Worm (Caenorhabditis elegans) whole organism, L1 larva: Measurements from ENCODE around the gene R151.8.
A peak's percentile ranks its signal among the peaks of the same experiment; 100 is the strongest.

Experiments used
- C04F5.9 ChIP-seq: sonication (generic microtip); optimal IDR thresholded peaks from 2 replicates; lab custom pipeline; 2016; ENCODE audit warnings: missing genetic modification characterization, missing compliant biosample characterization
- Y116A8C.19 ChIP-seq: sonication (generic microtip); optimal IDR thresholded peaks from 2 replicates; lab custom pipeline; 2016; ENCODE audit warnings: missing compliant biosample characterization, missing genetic modification characterization, borderline replicate concordance
- alr-1 ChIP-seq: fragments of 200-800 bp; sonication (Bioruptor generic); optimal IDR thresholded peaks from 2 replicates; lab custom pipeline; 2018; ENCODE audit warnings: borderline replicate concordance, mild to moderate bottlenecking, missing genetic modification characterization, missing compliant biosample characterization
- aly-2 ChIP-seq: fragments of 150-350 bp; optimal IDR thresholded peaks from 2 replicates; lab custom pipeline; 2014; ENCODE audit warnings: missing biosample characterization, missing genetic modification characterization
- blmp-1 ChIP-seq: fragments of 150-350 bp; optimal IDR thresholded peaks from 2 replicates; lab custom pipeline; 2014; ENCODE audit warnings: missing biosample characterization, missing genetic modification characterization
- ceh-8 ChIP-seq: fragments of 200-800 bp; sonication (Bioruptor generic); optimal IDR thresholded peaks from 2 replicates; lab custom pipeline; 2018; ENCODE audit warnings: mild to moderate bottlenecking, missing genetic modification characterization, moderate library complexity, missing compliant biosample characterization
- ceh-82 ChIP-seq, 3 experiments: fragments of 150-350 bp in 1 of 3; sonication (generic microtip) in 2 of 3; optimal IDR thresholded peaks; 2 replicates each; lab custom pipeline; 2014 to 2017; ENCODE audit warnings: missing biosample characterization in 3 of 3, missing genetic modification characterization in 3 of 3
- ces-1 ChIP-seq: fragments of 150-350 bp; optimal IDR thresholded peaks from 2 replicates; lab custom pipeline; 2014; ENCODE audit warnings: missing biosample characterization, missing genetic modification reagents, missing genetic modification characterization
- dsc-1 ChIP-seq: sonication (generic microtip); optimal IDR thresholded peaks from 2 replicates; lab custom pipeline; 2016; ENCODE audit warnings: mild to moderate bottlenecking, missing genetic modification characterization, missing compliant biosample characterization
- elt-2 ChIP-seq: sonication (generic microtip); optimal IDR thresholded peaks from 2 replicates; lab custom pipeline; 2016; ENCODE audit warnings: missing genetic modification characterization, mild to moderate bottlenecking, inconsistent platforms, missing compliant biosample characterization, missing genetic modification reagents
- elt-3 ChIP-seq, 6 experiments: fragments of 150-350 bp in 1 of 6; sonication (generic microtip); optimal IDR thresholded peaks; 2 replicates each; lab custom pipeline; 2017 to 2018; ENCODE audit warnings: missing biosample characterization in 6 of 6, missing genetic modification characterization in 6 of 6, inconsistent platforms in 1 of 6
- ets-5 ChIP-seq: fragments of 200-800 bp; sonication (Bioruptor generic); IDR thresholded peaks from 2 replicates; pipeline ENCODE4 v1.3.6; 2022; ENCODE audit warnings: missing genetic modification characterization, missing compliant biosample characterization
- fkh-10 ChIP-seq: sonication (generic microtip); optimal IDR thresholded peaks from 2 replicates; lab custom pipeline; 2017; ENCODE audit warnings: missing biosample characterization, missing genetic modification reagents, missing genetic modification characterization
- fkh-4 ChIP-seq: sonication (generic microtip); optimal IDR thresholded peaks from 2 replicates; lab custom pipeline; 2016; ENCODE audit warnings: missing compliant biosample characterization, missing genetic modification characterization, borderline replicate concordance
- hpl-2 ChIP-seq: fragments of 150-350 bp; optimal IDR thresholded peaks from 2 replicates; lab custom pipeline; 2014; ENCODE audit warnings: missing biosample characterization, missing genetic modification reagents, missing genetic modification characterization
- jun-1 ChIP-seq: fragments of 150-350 bp; optimal IDR thresholded peaks from 2 replicates; lab custom pipeline; 2014; ENCODE audit warnings: missing biosample characterization, missing genetic modification reagents, missing genetic modification characterization
- lin-14 ChIP-seq: fragments of 200-800 bp; sonication (Bioruptor generic); optimal IDR thresholded peaks from 2 replicates; lab custom pipeline; 2018; ENCODE audit warnings: mild to moderate bottlenecking, missing genetic modification characterization, moderate library complexity, missing compliant biosample characterization
- lin-39 ChIP-seq: fragments of 150-350 bp; optimal IDR thresholded peaks from 2 replicates; lab custom pipeline; 2014; ENCODE audit warnings: missing biosample characterization, missing genetic modification reagents, missing genetic modification characterization
- lir-3 ChIP-seq: sonication (generic microtip); optimal IDR thresholded peaks from 2 replicates; lab custom pipeline; 2016; ENCODE audit warnings: mild to moderate bottlenecking, missing genetic modification characterization, moderate library complexity, missing compliant biosample characterization; ENCODE audit not compliant: poor library complexity
- lsy-2 ChIP-seq, 2 experiments: fragments of 150-350 bp; optimal IDR thresholded peaks; 2 replicates each; lab custom pipeline; 2014; ENCODE audit warnings: missing biosample characterization in 2 of 2, missing genetic modification characterization in 2 of 2
- mef-2 ChIP-seq: fragments of 150-350 bp; optimal IDR thresholded peaks from 2 replicates; lab custom pipeline; 2014; ENCODE audit warnings: missing biosample characterization, missing genetic modification characterization
- nhr-12 ChIP-seq: sonication (generic microtip); optimal IDR thresholded peaks from 2 replicates; lab custom pipeline; 2017; ENCODE audit warnings: missing biosample characterization, missing genetic modification characterization
- nhr-20 ChIP-seq: sonication (generic microtip); optimal IDR thresholded peaks from 2 replicates; lab custom pipeline; 2016; ENCODE audit warnings: mild to moderate bottlenecking, missing genetic modification characterization, missing compliant biosample characterization
- nhr-237 ChIP-seq: fragments of 150-350 bp; optimal IDR thresholded peaks from 2 replicates; lab custom pipeline; 2014; ENCODE audit warnings: missing biosample characterization, missing genetic modification characterization
- nhr-77 ChIP-seq: fragments of 150-350 bp; optimal IDR thresholded peaks from 2 replicates; lab custom pipeline; 2014; ENCODE audit warnings: missing biosample characterization, missing genetic modification characterization
- pag-3 ChIP-seq: sonication (generic microtip); optimal IDR thresholded peaks from 2 replicates; lab custom pipeline; 2017; ENCODE audit warnings: missing genetic modification characterization, mild to moderate bottlenecking, missing compliant biosample characterization, antibody characterized with exemption, borderline replicate concordance; ENCODE audit not compliant: insufficient read depth
- pax-3 ChIP-seq: fragments of 200-800 bp; sonication (Bioruptor generic); optimal IDR thresholded peaks from 2 replicates; lab custom pipeline; 2018; ENCODE audit warnings: mild to moderate bottlenecking, missing genetic modification characterization, moderate library complexity, missing compliant biosample characterization
- rnt-1 ChIP-seq: sonication (generic microtip); optimal IDR thresholded peaks from 2 replicates; lab custom pipeline; 2016; ENCODE audit warnings: mild to moderate bottlenecking, missing genetic modification characterization, moderate library complexity, missing compliant biosample characterization
- snpc-4 ChIP-seq: fragments of 150-350 bp; optimal IDR thresholded peaks from 2 replicates; lab custom pipeline; 2014; ENCODE audit warnings: missing biosample characterization, missing genetic modification characterization
- snu-23 ChIP-seq: sonication (generic microtip); optimal IDR thresholded peaks from 2 replicates; lab custom pipeline; 2016; ENCODE audit warnings: missing genetic modification characterization, missing compliant biosample characterization
- sptf-1 ChIP-seq: fragments of 150-350 bp; optimal IDR thresholded peaks from 2 replicates; lab custom pipeline; 2014; ENCODE audit warnings: missing biosample characterization, missing genetic modification characterization
- sup-37 ChIP-seq: fragments of 200-800 bp; sonication (Bioruptor generic); optimal IDR thresholded peaks from 2 replicates; lab custom pipeline; 2018; ENCODE audit warnings: mild to moderate bottlenecking, missing genetic modification characterization, missing compliant biosample characterization
- tbx-2 ChIP-seq: sonication (generic microtip); optimal IDR thresholded peaks from 2 replicates; lab custom pipeline; 2016; ENCODE audit warnings: missing genetic modification characterization, missing compliant biosample characterization
- tlp-1 ChIP-seq: fragments of 150-350 bp; optimal IDR thresholded peaks from 2 replicates; lab custom pipeline; 2014; ENCODE audit warnings: missing biosample characterization, missing genetic modification characterization
- unc-130 ChIP-seq: fragments of 150-350 bp; optimal IDR thresholded peaks from 2 replicates; lab custom pipeline; 2017; ENCODE audit warnings: missing biosample characterization, missing genetic modification characterization, inconsistent platforms
- unc-98 ChIP-seq: fragments of 200-800 bp; sonication (Bioruptor generic); IDR thresholded peaks from 2 replicates; pipeline ENCODE4 v1.3.6; 2022; ENCODE audit warnings: missing genetic modification characterization, missing compliant biosample characterization
- zag-1 ChIP-seq: fragments of 150-350 bp; optimal IDR thresholded peaks from 2 replicates; lab custom pipeline; 2014; ENCODE audit warnings: missing biosample characterization, missing genetic modification characterization
- ztf-4 ChIP-seq: fragments of 150-350 bp; optimal IDR thresholded peaks from 2 replicates; lab custom pipeline; 2014; ENCODE audit warnings: missing biosample characterization, missing genetic modification characterization

Gene R151.8

DNA sequence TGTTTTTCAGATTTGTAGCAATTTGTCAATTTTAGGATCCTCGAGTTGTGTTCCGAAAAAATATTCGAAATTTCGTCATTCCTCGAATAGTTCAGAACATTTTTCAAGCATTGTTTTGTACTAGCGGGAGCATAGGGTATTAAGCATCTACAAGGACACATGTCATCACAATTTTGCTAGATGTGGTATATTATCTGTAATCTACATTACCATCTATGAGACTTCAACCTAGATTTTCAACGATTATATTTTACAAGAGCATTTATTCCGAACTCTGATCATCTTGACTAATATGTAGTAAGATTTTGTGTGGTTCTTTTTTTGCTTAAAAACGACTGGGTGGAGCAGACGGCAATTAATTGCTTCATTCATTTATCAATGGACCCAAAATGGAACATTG lies 33.4 kb upstream of the R151.8 start:
- no peak for TF ChIP-seq blmp-1 (tag; lab: Kevin White, UChicago)
- no peak for TF ChIP-seq nhr-77 (tag; lab: Kevin White, UChicago)
- no peak for TF ChIP-seq pax-3
- no peak for TF ChIP-seq sptf-1

- TF ChIP-seq snpc-4 (tag; lab: Kevin White, UChicago) = no peak
- peak; percentile 34 for TF ChIP-seq lin-14
- no peak for TF ChIP-seq unc-130
- TF ChIP-seq fkh-10 (GFP tag; lab: Kevin White, UChicago) = peak; percentile 50
- no peak for TF ChIP-seq jun-1
These were observed 33.0 kb upstream of the R151.8 start for ce11 chrIII:7262592-7262991.

DNA sequence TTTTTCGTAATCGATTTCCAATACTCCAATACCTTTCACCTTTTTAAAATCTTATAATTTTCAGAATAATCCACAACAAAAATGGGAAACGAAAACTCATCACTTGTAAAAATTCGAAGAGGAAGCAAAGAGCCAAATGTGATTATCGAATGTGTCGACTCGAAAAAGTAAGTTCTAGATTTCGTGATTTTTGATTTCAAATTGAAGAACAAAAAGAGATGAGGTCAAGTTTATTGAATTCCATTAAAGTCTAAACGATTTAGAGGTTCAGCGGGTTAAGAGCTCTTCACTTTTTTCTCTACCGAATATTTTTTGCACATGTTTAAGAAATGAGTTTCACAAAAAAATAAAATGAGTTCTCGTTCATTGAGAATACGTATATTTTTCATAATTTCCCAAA lies 29.3 kb upstream of the R151.8 start, which contains the start of gene B0361.4:
Gene B0361.4 (plus strand): TSS at position 61 of the 400 bp plus-strand sequence.
- TF ChIP-seq fkh-10 (GFP tag; lab: Kevin White, UChicago) = peak; percentile 88
- TF ChIP-seq lsy-2 (tag; optimal IDR thresholded peaks at IDR 0.05; lab: Kevin White, UChicago) = no peak
- peak; percentile 18 for TF ChIP-seq lin-14

- TF ChIP-seq unc-98 (GFP tag; lab: Robert Waterston, UW) (no peak), aly-2 (tag; lab: Kevin White, UChicago) (no peak), tbx-2 (tag; lab: Kevin White, UChicago) (no peak), elt-3 (tag; optimal IDR thresholded peaks at IDR 0.05; lab: Kevin White, UChicago) (no peak), ets-5 (no peak), hpl-2 (no peak), ceh-8 (GFP tag; lab: Kevin White, UChicago) (no peak), pag-3 (no peak), nhr-77 (tag; lab: Kevin White, UChicago) (no peak), sup-37 (GFP tag; lab: Kevin White, UChicago) (no peak), lin-39 (tag; lab: Kevin White, UChicago) (no peak), ztf-4 (tag; lab: Kevin White, UChicago) (no peak), fkh-10 (GFP tag; lab: Kevin White, UChicago) (peak; percentile 78), nhr-237 (no peak), tlp-1 (tag; lab: Kevin White, UChicago) (no peak), fkh-4 (tag; lab: Kevin White, UChicago) (no peak), lin-14 (peak; percentile 72), ces-1 (peak; percentile 82), unc-130 (no peak), nhr-20 (no peak), dsc-1 (no peak)
- TF ChIP-seq, all 84 proteins: peak for 3
These were observed 24.1 kb upstream of the R151.8 start for ce11 chrIII:7253669-7254068.

DNA sequence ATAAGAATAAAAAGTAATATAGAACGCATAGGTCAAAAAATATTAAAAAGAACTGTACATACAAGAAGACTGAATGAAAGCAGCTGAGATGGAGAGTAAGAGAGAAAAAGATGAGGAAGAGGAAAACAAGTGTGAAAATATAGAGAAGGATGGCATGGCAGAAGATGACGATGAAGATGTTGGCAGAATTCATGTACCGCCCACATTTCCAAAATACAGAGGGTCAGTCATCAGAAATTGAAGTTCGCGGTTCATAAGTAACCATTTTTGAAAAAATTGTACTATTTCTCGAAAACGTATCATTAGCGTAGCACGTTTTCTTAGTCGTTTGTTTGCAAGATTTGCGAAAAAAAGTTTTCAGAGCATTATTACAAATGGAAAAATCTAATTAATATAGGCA lies 18.2 kb upstream of the R151.8 start, which contains the start of gene zmp-6:
Gene zmp-6 (minus strand): TSS at position 101 of the 400 bp plus-strand sequence.
- no peak for TF ChIP-seq rnt-1 (tag; lab: Kevin White, UChicago)
- TF ChIP-seq zag-1 (tag; lab: Kevin White, UChicago) = no peak
- TF ChIP-seq blmp-1 (tag; lab: Kevin White, UChicago) = no peak
- TF ChIP-seq ceh-82 (tag; optimal IDR thresholded peaks at IDR 0.05; lab: Kevin White, UChicago) = no peak
- no peak for TF ChIP-seq nhr-12 (tag; lab: Kevin White, UChicago)
- TF ChIP-seq jun-1 = no peak
- no peak for TF ChIP-seq C04F5.9 (tag; lab: Kevin White, UChicago)
- TF ChIP-seq tlp-1 (tag; lab: Kevin White, UChicago) = no peak
- no peak for TF ChIP-seq lir-3 (tag; lab: Kevin White, UChicago)
- no peak for TF ChIP-seq Y116A8C.19 (tag; lab: Kevin White, UChicago)
- TF ChIP-seq mef-2 (tag; lab: Kevin White, UChicago) = no peak
- TF ChIP-seq lin-14 = no peak
- TF ChIP-seq lsy-2 (tag; optimal IDR thresholded peaks at IDR 0.05; lab: Kevin White, UChicago) = no peak
- TF ChIP-seq alr-1 (tag; lab: Kevin White, UChicago) = no peak
- no peak for TF ChIP-seq snu-23 (GFP tag; lab: Kevin White, UChicago)
- no peak for TF ChIP-seq aly-2 (tag; lab: Kevin White, UChicago)
- no peak for TF ChIP-seq elt-2 (tag; lab: Kevin White, UChicago)
